In the genomic region with DNA sequence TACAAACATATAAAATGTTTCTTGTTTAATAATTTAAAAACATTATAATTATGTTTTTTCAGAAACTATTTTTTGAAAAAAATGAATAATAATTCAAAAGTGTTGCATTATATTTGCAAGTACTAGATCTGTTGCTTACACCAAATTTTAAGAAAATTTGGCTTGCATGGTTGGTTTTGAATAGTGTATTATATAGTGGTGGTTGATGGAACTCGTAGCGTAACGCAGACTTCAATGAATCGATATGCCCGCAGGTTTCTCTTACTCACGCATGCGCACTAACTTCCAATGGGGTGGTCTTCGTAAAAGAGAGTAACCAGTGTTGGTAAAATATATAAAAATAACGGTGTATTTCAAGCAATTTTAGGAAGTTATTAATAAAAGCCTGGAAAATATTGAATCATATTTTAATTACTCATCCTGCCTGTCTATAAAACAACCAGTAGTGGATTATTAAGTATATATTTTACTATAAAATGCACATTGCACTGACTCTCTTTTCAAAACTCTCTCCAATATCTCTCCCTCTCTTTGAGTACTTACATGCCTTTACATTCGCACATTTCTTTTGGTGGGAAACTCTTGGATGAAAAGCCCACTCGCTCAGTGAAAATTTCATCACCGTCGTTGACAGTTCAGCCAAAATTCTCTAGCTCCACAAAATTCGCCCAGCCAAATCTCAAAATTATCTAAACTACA, we compare ENCODE assay signal across 1 fruit fly cellular context.
TF ChIP-seq lines count a peak whose summit lies in the region.

Gene Syn, plus strand, starts transcription at position 606 of the 699 bp plus-strand sequence.

TF ChIP-seq in whole organism, embryonic, 481 proteins besides CTCF, POLR2A, EP300 and RAD21 (continued from another document):
- TF ChIP-seq vvl (GFP tag; IDR thresholded peaks at IDR 0.05; lab: Robert Waterston, UW) = 0 out of 2 replicates have a peak, but pooled peaks have one; percentile 19
- TF ChIP-seq CG12659 (GFP tag; optimal IDR thresholded peaks at IDR 0.05; lab: Kevin White, UChicago) = peak; percentile 9
- peak; percentile 28 for TF ChIP-seq lab (GFP tag; optimal IDR thresholded peaks at IDR 0.05; lab: Kevin White, UChicago)
- TF ChIP-seq CG10147 (GFP tag; optimal IDR thresholded peaks at IDR 0.05; lab: Kevin White, UChicago) = peak; percentile 1
- TF ChIP-seq CG2120 (GFP tag; optimal IDR thresholded peaks at IDR 0.05; lab: Kevin White, UChicago) = peak; percentile 28
- no peak for TF ChIP-seq Elba2 (GFP tag; optimal IDR thresholded peaks at IDR 0.05; lab: Kevin White, UChicago)
- no peak for TF ChIP-seq chinmo (GFP tag; IDR thresholded peaks at IDR 0.05; lab: Robert Waterston, UW; ENCODE audit: partially characterized antibody)
- TF ChIP-seq cwo (GFP tag; optimal IDR thresholded peaks at IDR 0.05; lab: Kevin White, UChicago) = peak; percentile 6
- no peak for TF ChIP-seq YL-1 (GFP tag; optimal IDR thresholded peaks at IDR 0.05; lab: Kevin White, UChicago)
- peak; percentile 42 for TF ChIP-seq Sox102F (GFP tag; optimal IDR thresholded peaks at IDR 0.05; lab: Kevin White, UChicago)
- peak; percentile 35 for TF ChIP-seq CG9727 (GFP tag; optimal IDR thresholded peaks at IDR 0.05; lab: Kevin White, UChicago)
- no peak for TF ChIP-seq z (GFP tag; IDR thresholded peaks at IDR 0.05; lab: Robert Waterston, UW)
- peak; percentile 40 for TF ChIP-seq CG11504 (tag; optimal IDR thresholded peaks at IDR 0.05; lab: Kevin White, UChicago)
- TF ChIP-seq fru (optimal IDR thresholded peaks at IDR 0.05; lab: Kevin White, UChicago) = no peak
- peak; percentile 32 for TF ChIP-seq Meics (GFP tag; optimal IDR thresholded peaks at IDR 0.05; lab: Kevin White, UChicago)
- TF ChIP-seq CoRest (tag; optimal IDR thresholded peaks at IDR 0.05; lab: Kevin White, UChicago) = peak; percentile 25
- peak; percentile 15 for TF ChIP-seq PHDP (tag; optimal IDR thresholded peaks at IDR 0.05; lab: Kevin White, UChicago)
- TF ChIP-seq CG7839 (tag; optimal IDR thresholded peaks at IDR 0.05; lab: Kevin White, UChicago) = peak; percentile 33
- TF ChIP-seq grn (GFP tag; optimal IDR thresholded peaks at IDR 0.05; lab: Kevin White, UChicago) = no peak
- no peak for TF ChIP-seq her (GFP tag; optimal IDR thresholded peaks at IDR 0.05; lab: Kevin White, UChicago)
- TF ChIP-seq nmo (GFP tag; optimal IDR thresholded peaks at IDR 0.05; lab: Kevin White, UChicago) = peak; percentile 26
- peak; percentile 57 for TF ChIP-seq gem (tag; optimal IDR thresholded peaks at IDR 0.05; lab: Kevin White, UChicago)
- 0 out of 2 replicates have a peak, but pooled peaks have one; percentile 8 for TF ChIP-seq Rfx (GFP tag; IDR thresholded peaks at IDR 0.05; lab: Robert Waterston, UW)
- TF ChIP-seq CG18262 (tag; optimal IDR thresholded peaks at IDR 0.05; lab: Kevin White, UChicago) = peak; percentile 41
- no peak for TF ChIP-seq ro (GFP tag; IDR thresholded peaks at IDR 0.05; lab: Robert Waterston, UW)
- no peak for TF ChIP-seq dmrt11E (tag; optimal IDR thresholded peaks at IDR 0.05; lab: Kevin White, UChicago)
- TF ChIP-seq D19A (tag; optimal IDR thresholded peaks at IDR 0.05; lab: Kevin White, UChicago) = peak; percentile 73
- TF ChIP-seq pfk (GFP tag; optimal IDR thresholded peaks at IDR 0.05; lab: Kevin White, UChicago) = no peak
- TF ChIP-seq dmrt99B (tag; optimal IDR thresholded peaks at IDR 0.05; lab: Kevin White, UChicago) = peak; percentile 24
- peak; percentile 85 for TF ChIP-seq nerfin-1 (tag; optimal IDR thresholded peaks at IDR 0.05; lab: Kevin White, UChicago)
- TF ChIP-seq CG12391 (tag; optimal IDR thresholded peaks at IDR 0.05; lab: Kevin White, UChicago) = peak; percentile 23
- TF ChIP-seq H2.0 (GFP tag; IDR thresholded peaks at IDR 0.05; lab: Robert Waterston, UW) = no peak
- no peak for TF ChIP-seq ftz-f1 (GFP tag; optimal IDR thresholded peaks at IDR 0.05; lab: Kevin White, UChicago)
- TF ChIP-seq CG14014 (GFP tag; IDR thresholded peaks at IDR 0.05; lab: Robert Waterston, UW) = no peak
- TF ChIP-seq ewg (GFP tag; optimal IDR thresholded peaks at IDR 0.05; lab: Kevin White, UChicago) = peak; percentile 90
- peak; percentile 47 for TF ChIP-seq zf30C (GFP tag; optimal IDR thresholded peaks at IDR 0.05; lab: Kevin White, UChicago)
- no peak for TF ChIP-seq repo (GFP tag; optimal IDR thresholded peaks at IDR 0.05; lab: Kevin White, UChicago)
- no peak for TF ChIP-seq CG8290 (GFP tag; optimal IDR thresholded peaks at IDR 0.05; lab: Kevin White, UChicago)
- TF ChIP-seq CG8290 (tag; optimal IDR thresholded peaks at IDR 0.05; lab: Kevin White, UChicago) = peak in 1 of 2 experiments; percentile 20
- no peak for TF ChIP-seq Neu2 (GFP tag; optimal IDR thresholded peaks at IDR 0.05; lab: Kevin White, UChicago; ENCODE audit: borderline replicate concordance)
- peak; percentile 29 for TF ChIP-seq CG15269 (tag; optimal IDR thresholded peaks at IDR 0.05; lab: Kevin White, UChicago)
- peak; percentile 33 for TF ChIP-seq CG18599 (GFP tag; optimal IDR thresholded peaks at IDR 0.05; lab: Kevin White, UChicago)
- TF ChIP-seq CG13296 (GFP tag; optimal IDR thresholded peaks at IDR 0.05; lab: Kevin White, UChicago) = peak; percentile 22
- peak; percentile 80 for TF ChIP-seq onecut (GFP tag; IDR thresholded peaks at IDR 0.05; lab: Robert Waterston, UW)
- no peak for TF ChIP-seq CG11093 (GFP tag; IDR thresholded peaks at IDR 0.05; lab: Robert Waterston, UW)
- peak; percentile 8 for TF ChIP-seq Hmr (GFP tag; optimal IDR thresholded peaks at IDR 0.05; lab: Kevin White, UChicago)
- peak; percentile 70 for TF ChIP-seq stwl (tag; optimal IDR thresholded peaks at IDR 0.05; lab: Kevin White, UChicago)
- no peak for TF ChIP-seq CG3407 (GFP tag; optimal IDR thresholded peaks at IDR 0.05; lab: Kevin White, UChicago)
- TF ChIP-seq ken (GFP tag; IDR thresholded peaks at IDR 0.05; lab: Robert Waterston, UW) = no peak
- TF ChIP-seq CG6654 (GFP tag; optimal IDR thresholded peaks at IDR 0.05; lab: Kevin White, UChicago) = no peak
- peak; percentile 31 for TF ChIP-seq grau (tag; optimal IDR thresholded peaks at IDR 0.05; lab: Kevin White, UChicago)
- no peak for TF ChIP-seq lmd (GFP tag; IDR thresholded peaks at IDR 0.05; lab: Robert Waterston, UW)
- peak; percentile 46 for TF ChIP-seq CG13424 (tag; optimal IDR thresholded peaks at IDR 0.05; lab: Kevin White, UChicago)
- TF ChIP-seq fd96Cb (tag; optimal IDR thresholded peaks at IDR 0.05; lab: Kevin White, UChicago) = peak; percentile 3
- peak; percentile 63 for TF ChIP-seq row (GFP tag; IDR thresholded peaks at IDR 0.05; lab: Robert Waterston, UW)
